Fruit fly (Drosophila melanogaster) whole organism, embryonic: Measurements from ENCODE around the gene CG32483.

Experiments
- Aef1 ChIP-seq: fragments of 200-800 bp; sonication (Bioruptor generic); IDR thresholded peaks from 3 replicates; pipeline ENCODE4 v1.3.6; 2022; ENCODE audit warnings: missing biosample characterization, missing genetic modification characterization
- Atf6 ChIP-seq: fragments of 200-800 bp; sonication (Bioruptor generic); IDR thresholded peaks from 2 replicates; pipeline ENCODE4 v1.3.6; 2022; ENCODE audit warnings: missing biosample characterization, missing genetic modification characterization
- Bdp1 ChIP-seq: fragments of 200-800 bp; sonication (Bioruptor generic); optimal IDR thresholded peaks from 3 replicates; lab custom pipeline; 2016; ENCODE audit warnings: missing biosample characterization, missing genetic modification characterization
- CG1024 ChIP-seq: fragments of 200-800 bp; sonication (Bioruptor generic); IDR thresholded peaks from 2 replicates; pipeline ENCODE4 v1.3.6; 2022; ENCODE audit warnings: missing biosample characterization, missing genetic modification characterization
- CG10565 ChIP-seq: fragments of 200-800 bp; sonication (Bioruptor generic); optimal IDR thresholded peaks from 3 replicates; lab custom pipeline; 2016; ENCODE audit warnings: missing biosample characterization, mild to moderate bottlenecking, missing genetic modification characterization
- CG11504 ChIP-seq: fragments of 200-800 bp; sonication (Bioruptor generic); optimal IDR thresholded peaks from 3 replicates; lab custom pipeline; 2019; ENCODE audit warnings: missing biosample characterization, mild to moderate bottlenecking, missing genetic modification characterization, moderate library complexity
- CG12744 ChIP-seq: fragments of 200-800 bp; sonication (Bioruptor generic); optimal IDR thresholded peaks from 2 replicates; lab custom pipeline; 2016; ENCODE audit warnings: missing biosample characterization, missing genetic modification characterization
- CG16813 ChIP-seq: fragments of 200-800 bp; sonication (Bioruptor generic); IDR thresholded peaks from 3 replicates; pipeline ENCODE4 v1.3.6; 2022; ENCODE audit warnings: missing biosample characterization, missing genetic modification characterization; ENCODE audit not compliant: partially characterized antibody
- CG18262 ChIP-seq: fragments of 200-800 bp; optimal IDR thresholded peaks from 3 replicates; lab custom pipeline; 2019; ENCODE audit warnings: missing biosample characterization, mild to moderate bottlenecking, missing genetic modification characterization, moderate library complexity
- CG31388 ChIP-seq: fragments of 200-800 bp; sonication (Bioruptor generic); optimal IDR thresholded peaks from 2 replicates; lab custom pipeline; 2016; ENCODE audit warnings: missing biosample characterization, missing genetic modification characterization
- CG32772 ChIP-seq: fragments of 200-800 bp; sonication (Bioruptor generic); IDR thresholded peaks from 2 replicates; pipeline ENCODE4 v1.3.6; 2022; ENCODE audit warnings: missing biosample characterization, missing genetic modification characterization
- CG4282 ChIP-seq: fragments of 200-800 bp; sonication (Bioruptor generic); optimal IDR thresholded peaks from 2 replicates; lab custom pipeline; 2016; ENCODE audit warnings: missing biosample characterization, missing genetic modification characterization
- CG5245 ChIP-seq: fragments of 200-800 bp; sonication (Bioruptor generic); optimal IDR thresholded peaks from 3 replicates; lab custom pipeline; 2016; ENCODE audit warnings: missing biosample characterization, missing genetic modification characterization
- CG8478 ChIP-seq: fragments of >200 bp; optimal IDR thresholded peaks from 2 replicates; lab custom pipeline; 2018
- CG9727 ChIP-seq: fragments of 200-800 bp; sonication (Bioruptor generic); optimal IDR thresholded peaks from 3 replicates; lab custom pipeline; 2017; ENCODE audit warnings: missing biosample characterization, mild to moderate bottlenecking, missing genetic modification characterization
- CG9932 ChIP-seq: fragments of 200-800 bp; sonication (Bioruptor generic); IDR thresholded peaks from 2 replicates; pipeline ENCODE4 v1.3.6; 2022; ENCODE audit warnings: missing biosample characterization, missing genetic modification characterization
- ERR ChIP-seq: fragments of 200-800 bp; sonication (Bioruptor generic); optimal IDR thresholded peaks from 2 replicates; lab custom pipeline; 2016; ENCODE audit warnings: missing biosample characterization, missing genetic modification characterization
- HLH54F ChIP-seq: fragments of 200-800 bp; sonication (Bioruptor generic); optimal IDR thresholded peaks from 3 replicates; lab custom pipeline; 2016; ENCODE audit warnings: missing biosample characterization, missing genetic modification characterization
- Hr3 ChIP-seq: fragments of 200-800 bp; sonication (Bioruptor generic); optimal IDR thresholded peaks from 3 replicates; lab custom pipeline; 2016; ENCODE audit warnings: missing biosample characterization, missing genetic modification characterization
- NC2α ChIP-seq: fragments of 200-800 bp; sonication (Bioruptor generic); optimal IDR thresholded peaks from 2 replicates; lab custom pipeline; 2016; ENCODE audit warnings: missing biosample characterization, missing genetic modification characterization
- Optix ChIP-seq: fragments of 200-800 bp; sonication (Bioruptor generic); IDR thresholded peaks from 3 replicates; pipeline ENCODE4 v1.3.6; 2022; ENCODE audit warnings: missing biosample characterization, missing genetic modification characterization
- Rx ChIP-seq: fragments of 200-800 bp; sonication (Bioruptor generic); IDR thresholded peaks from 2 replicates; pipeline ENCODE4 v1.3.6; 2022; ENCODE audit warnings: missing biosample characterization, missing genetic modification characterization
- Tbp ChIP-seq: fragments of >200 bp; optimal IDR thresholded peaks from 2 replicates; lab custom pipeline; 2018; ENCODE audit warnings: missing biosample characterization, missing genetic modification characterization
- Usf ChIP-seq: fragments of 200-800 bp; sonication (Bioruptor generic); optimal IDR thresholded peaks from 2 replicates; lab custom pipeline; 2017; ENCODE audit warnings: missing genotype, missing biosample characterization, missing genetic modification characterization
- amos ChIP-seq: fragments of 200-800 bp; sonication (Bioruptor generic); IDR thresholded peaks from 2 replicates; pipeline ENCODE4 v1.3.6; 2022; ENCODE audit warnings: missing biosample characterization, missing genetic modification characterization; ENCODE audit not compliant: partially characterized antibody
- bbx ChIP-seq: fragments of 200-800 bp; sonication (Bioruptor generic); IDR thresholded peaks from 2 replicates; pipeline ENCODE4 v1.3.6; 2022; ENCODE audit warnings: missing biosample characterization, missing genetic modification characterization; ENCODE audit not compliant: partially characterized antibody
- bcd ChIP-seq: fragments of 200-800 bp; sonication (Bioruptor generic); optimal IDR thresholded peaks from 2 replicates; lab custom pipeline; 2017; ENCODE audit warnings: missing biosample characterization, mild to moderate bottlenecking, missing genetic modification characterization
- br ChIP-seq: fragments of >200 bp; optimal IDR thresholded peaks from 2 replicates; lab custom pipeline; 2017
- cato ChIP-seq: fragments of 200-800 bp; sonication (Bioruptor generic); optimal IDR thresholded peaks from 2 replicates; lab custom pipeline; 2016; ENCODE audit warnings: missing biosample characterization, missing genetic modification characterization, borderline replicate concordance
- croc ChIP-seq: fragments of 200-800 bp; sonication (Bioruptor generic); conservative IDR thresholded peaks from 3 replicates; pipeline ENCODE4 v1.3.6; 2022; ENCODE audit warnings: missing biosample characterization, missing genetic modification characterization
- dm ChIP-seq: fragments of 200-800 bp; sonication (Bioruptor generic); optimal IDR thresholded peaks from 3 replicates; lab custom pipeline; 2016; ENCODE audit warnings: missing biosample characterization, missing genetic modification characterization
- en ChIP-seq: fragments of 200-800 bp; sonication (Bioruptor generic); optimal IDR thresholded peaks from 2 replicates; lab custom pipeline; 2016; ENCODE audit warnings: missing biosample characterization, missing genetic modification characterization
- exex ChIP-seq: fragments of 200-800 bp; sonication (Bioruptor generic); optimal IDR thresholded peaks from 4 replicates; lab custom pipeline; 2018; ENCODE audit warnings: missing biosample characterization, mild to moderate bottlenecking, missing genetic modification characterization, moderate library complexity
- eyg ChIP-seq: fragments of 200-800 bp; sonication (Bioruptor generic); optimal IDR thresholded peaks from 3 replicates; lab custom pipeline; 2016; ENCODE audit warnings: missing biosample characterization, missing genetic modification characterization
- gfzf ChIP-seq: fragments of 200-800 bp; sonication (Bioruptor generic); optimal IDR thresholded peaks from 2 replicates; lab custom pipeline; 2016; ENCODE audit warnings: missing biosample characterization, mild to moderate bottlenecking, missing genetic modification characterization, moderate library complexity
- hb ChIP-seq: fragments of 200-800 bp; sonication (Bioruptor generic); IDR thresholded peaks from 3 replicates; pipeline ENCODE4 v1.3.6; 2022; ENCODE audit warnings: missing biosample characterization, missing genetic modification characterization; ENCODE audit not compliant: partially characterized antibody
- hkb ChIP-seq, 2 experiments: fragments of 200-800 bp in 1 of 2; fragments of >200 bp in 1 of 2; sonication (Bioruptor generic) in 1 of 2; IDR thresholded peaks in 1 of 2; optimal IDR thresholded peaks in 1 of 2; 2 replicates each; pipeline versions ENCODE4 v1.3.6 to Lab custom; 2017 to 2022; ENCODE audit warnings: missing biosample characterization in 1 of 2, missing genetic modification characterization in 1 of 2
- inv ChIP-seq: fragments of 200-800 bp; sonication (Bioruptor generic); IDR thresholded peaks from 2 replicates; pipeline ENCODE4 v1.3.6; 2022; ENCODE audit warnings: missing biosample characterization, missing genetic modification characterization; ENCODE audit not compliant: partially characterized antibody
- jigr1 ChIP-seq: fragments of 200-800 bp; sonication (Bioruptor generic); IDR thresholded peaks from 3 replicates; pipeline ENCODE4 v1.3.6; 2022; ENCODE audit warnings: missing biosample characterization, missing genetic modification characterization
- kah ChIP-seq: fragments of 200-800 bp; sonication (Bioruptor generic); optimal IDR thresholded peaks from 2 replicates; lab custom pipeline; 2018; ENCODE audit warnings: missing biosample characterization, mild to moderate bottlenecking, missing genetic modification characterization
- pan ChIP-seq, 4 experiments: fragments of >200 bp in 3 of 4; fragments of 200-800 bp in 1 of 4; sonication (Bioruptor generic) in 1 of 4; optimal IDR thresholded peaks in 3 of 4; IDR thresholded peaks in 1 of 4; 2 replicates each; pipeline versions ENCODE4 v1.3.6 to Lab custom; 2017 to 2022; ENCODE audit warnings: missing biosample characterization in 2 of 4, missing genetic modification characterization in 2 of 4, mixed read lengths in 1 of 4
- run ChIP-seq: fragments of 200-800 bp; sonication (Bioruptor generic); optimal IDR thresholded peaks from 3 replicates; lab custom pipeline; 2018; ENCODE audit warnings: missing biosample characterization, mild to moderate bottlenecking, missing genetic modification characterization
- schlank ChIP-seq: fragments of 200-800 bp; sonication (Bioruptor generic); optimal IDR thresholded peaks from 2 replicates; lab custom pipeline; 2018; ENCODE audit warnings: missing biosample characterization, mild to moderate bottlenecking, missing genetic modification characterization
- sens-2 ChIP-seq: fragments of 200-800 bp; sonication (Bioruptor generic); IDR thresholded peaks from 2 replicates; pipeline ENCODE4 v1.3.6; 2022; ENCODE audit warnings: missing biosample characterization, missing genetic modification characterization
- sima ChIP-seq: fragments of 200-800 bp; sonication (Bioruptor generic); optimal IDR thresholded peaks from 2 replicates; lab custom pipeline; 2016; ENCODE audit warnings: missing biosample characterization, missing genetic modification characterization
- slbo ChIP-seq: fragments of 200-800 bp; sonication (Bioruptor generic); IDR thresholded peaks from 2 replicates; pipeline ENCODE4 v1.3.6; 2022; ENCODE audit warnings: missing biosample characterization, missing genetic modification characterization
- so ChIP-seq: fragments of 200-800 bp; sonication (Bioruptor generic); IDR thresholded peaks from 3 replicates; pipeline ENCODE4 v1.3.6; 2022; ENCODE audit warnings: missing biosample characterization, missing genetic modification characterization
- vvl ChIP-seq: fragments of 200-800 bp; sonication (Bioruptor generic); IDR thresholded peaks from 2 replicates; pipeline ENCODE4 v1.3.6; 2022; ENCODE audit warnings: missing biosample characterization, missing genetic modification characterization
- wor ChIP-seq: fragments of 200-800 bp; sonication (Bioruptor generic); IDR thresholded peaks from 2 replicates; pipeline ENCODE4 v1.3.6; 2022; ENCODE audit warnings: missing biosample characterization, missing genetic modification characterization

CG32483 gene

DNA sequence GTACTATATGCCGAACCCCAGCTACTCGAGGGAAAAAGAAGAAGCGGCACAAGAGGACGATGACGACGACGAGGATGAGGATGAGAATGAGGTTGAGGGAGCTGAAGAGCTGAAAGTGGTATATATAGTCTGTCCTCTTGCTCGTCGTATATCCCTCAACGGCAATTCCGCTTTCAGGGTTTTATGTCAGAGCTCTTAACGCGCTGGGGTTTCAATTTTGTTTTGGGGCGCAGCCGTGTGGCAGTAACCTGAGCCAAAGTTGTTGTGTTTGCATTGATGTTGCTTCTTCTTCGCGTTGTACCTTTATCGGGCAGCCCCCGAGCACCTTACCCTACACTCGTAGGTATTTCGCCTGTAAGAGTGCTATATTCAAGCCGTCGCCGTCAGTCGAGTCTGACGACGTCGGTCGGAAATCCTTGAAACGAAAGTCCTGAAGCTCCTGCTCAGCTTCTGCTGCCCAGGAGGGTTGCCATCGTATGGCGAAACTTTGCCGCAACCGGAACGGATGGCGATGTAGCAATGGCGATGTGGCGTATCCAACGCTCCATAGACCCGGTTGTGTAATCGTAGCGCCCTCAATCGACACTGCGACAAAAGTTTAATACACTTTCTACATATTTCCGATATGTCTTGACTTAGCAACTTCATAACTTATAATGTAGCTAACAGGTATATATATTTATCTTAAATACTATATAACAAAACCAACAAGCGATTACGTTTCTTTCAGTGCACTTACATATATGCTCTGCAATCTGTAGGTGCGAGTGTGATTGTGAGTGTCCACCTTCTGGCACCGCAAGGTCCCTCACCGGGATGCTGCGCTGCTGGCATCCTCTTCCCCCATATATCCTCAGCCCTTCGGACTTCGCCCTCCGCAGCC, 15.0 kb upstream of the CG32483 start (continued):
- no peak for TF ChIP-seq kah (GFP tag; lab: Kevin White, UChicago)
- TF ChIP-seq CG18262 (tag; lab: Kevin White, UChicago): peak; percentile 5
- 0 out of 2 replicates have a peak, but pooled peaks have one; percentile 22 for TF ChIP-seq wor (GFP tag; lab: Robert Waterston, UW)
- no peak for TF ChIP-seq inv (GFP tag; lab: Robert Waterston, UW)
- TF ChIP-seq CG9932 (GFP tag; lab: Robert Waterston, UW): no peak
- TF ChIP-seq ERR (GFP tag; lab: Kevin White, UChicago): no peak
- peak; percentile 36 for TF ChIP-seq bcd (GFP tag; lab: Kevin White, UChicago)
- TF ChIP-seq NC2α: no peak
- no peak for TF ChIP-seq CG4282
- TF ChIP-seq run (tag; lab: Kevin White, UChicago): no peak
- TF ChIP-seq CG8478 (lab: Kevin White, UChicago): no peak
- TF ChIP-seq CG32772 (GFP tag; lab: Robert Waterston, UW): no peak
- TF ChIP-seq CG31388: no peak
- no peak for TF ChIP-seq Optix (GFP tag; lab: Robert Waterston, UW)
- peak; percentile 44 for TF ChIP-seq CG11504 (tag; lab: Kevin White, UChicago)
- no peak for TF ChIP-seq HLH54F (GFP tag; lab: Kevin White, UChicago)
- peak; percentile 52; the same call in 1 of the 2 replicates for TF ChIP-seq CG1024 (GFP tag; lab: Robert Waterston, UW)
- TF ChIP-seq exex (tag; lab: Kevin White, UChicago): no peak
- TF ChIP-seq vvl: peak; percentile 64; the same call in 1 of the 2 replicates
- no peak for TF ChIP-seq cato (GFP tag; lab: Kevin White, UChicago)
- TF ChIP-seq Usf (GFP tag; lab: Kevin White, UChicago): no peak
- no peak for TF ChIP-seq Bdp1 (GFP tag; lab: Kevin White, UChicago)
- no peak for TF ChIP-seq eyg
- TF ChIP-seq br (lab: Kevin White, UChicago): no peak
- no peak for TF ChIP-seq sima (GFP tag; lab: Kevin White, UChicago)
- TF ChIP-seq Hr3 (GFP tag; lab: Kevin White, UChicago): no peak
- no peak for TF ChIP-seq croc (GFP tag; lab: Robert Waterston, UW)
- no peak for TF ChIP-seq Aef1
- no peak for TF ChIP-seq amos (GFP tag; lab: Robert Waterston, UW)
- no peak for TF ChIP-seq hkb (optimal IDR thresholded peaks at IDR 0.05; lab: Kevin White, UChicago)
- peak; percentile 67; the same call in 1 of the 2 replicates for TF ChIP-seq hkb (GFP tag; IDR thresholded peaks at IDR 0.05; lab: Robert Waterston, UW)
- TF ChIP-seq Atf6 (GFP tag; lab: Robert Waterston, UW): peak; percentile 32; the same call in 1 of the 2 replicates
- TF ChIP-seq sens-2 (GFP tag; lab: Robert Waterston, UW): no peak
- peak; percentile 30 for TF ChIP-seq CG9727 (GFP tag; lab: Kevin White, UChicago)
- TF ChIP-seq CG12744 (GFP tag; lab: Kevin White, UChicago): no peak
- no peak for TF ChIP-seq en
- no peak for TF ChIP-seq CG10565 (GFP tag; lab: Kevin White, UChicago)
- 0 out of 3 replicates have a peak, but pooled peaks have one; percentile 32 for TF ChIP-seq so (GFP tag; lab: Robert Waterston, UW)
- TF ChIP-seq Tbp (GFP tag; lab: Kevin White, UChicago): no peak
- TF ChIP-seq dm: no peak
- no peak for TF ChIP-seq schlank (tag; lab: Kevin White, UChicago)
- no peak for TF ChIP-seq jigr1
- TF ChIP-seq CG5245 (GFP tag; lab: Kevin White, UChicago): peak; percentile 4
- TF ChIP-seq pan (optimal IDR thresholded peaks at IDR 0.05; lab: Kevin White, UChicago): no peak
- TF ChIP-seq pan (GFP tag; optimal IDR thresholded peaks at IDR 0.05 in 1 of 2, IDR thresholded peaks at IDR 0.05 in 1 of 2): peak in 1 of 2 experiments; percentile 62
- TF ChIP-seq gfzf (GFP tag; lab: Kevin White, UChicago): no peak
- peak; percentile 50; the same call in 1 of the 2 replicates for TF ChIP-seq slbo (GFP tag; lab: Robert Waterston, UW)
- TF ChIP-seq CG16813 (GFP tag; lab: Robert Waterston, UW): no peak
- TF ChIP-seq bbx (GFP tag; lab: Robert Waterston, UW): no peak
- no peak for TF ChIP-seq Rx (GFP tag; lab: Robert Waterston, UW)
- TF ChIP-seq hb: no peak
